Fruit fly (Drosophila melanogaster) whole organism: Measurements from ENCODE around the gene Col4a1.

Source experiments
- CG8478 ChIP-seq: fragments of >200 bp; optimal IDR thresholded peaks from 2 replicates; lab custom pipeline; 2018; ENCODE audit warnings: inconsistent platforms
- Dll ChIP-seq: fragments of >200 bp; optimal IDR thresholded peaks from 2 replicates; lab custom pipeline; 2017
- EcR ChIP-seq, 2 experiments: fragments of >200 bp; optimal IDR thresholded peaks; 2 replicates each; lab custom pipeline; 2017; ENCODE audit warnings: missing biosample characterization in 2 of 2, missing genetic modification characterization in 2 of 2, missing genetic modification reagents in 2 of 2
- pan ChIP-seq: fragments of >200 bp; optimal IDR thresholded peaks from 2 replicates; lab custom pipeline; 2017
- psq ChIP-seq: fragments of >200 bp; optimal IDR thresholded peaks from 2 replicates; lab custom pipeline; 2017
- usp ChIP-seq: fragments of >200 bp; optimal IDR thresholded peaks from 2 replicates; lab custom pipeline; 2017; ENCODE audit warnings: missing biosample characterization, missing genetic modification characterization, mixed read lengths

DNA sequence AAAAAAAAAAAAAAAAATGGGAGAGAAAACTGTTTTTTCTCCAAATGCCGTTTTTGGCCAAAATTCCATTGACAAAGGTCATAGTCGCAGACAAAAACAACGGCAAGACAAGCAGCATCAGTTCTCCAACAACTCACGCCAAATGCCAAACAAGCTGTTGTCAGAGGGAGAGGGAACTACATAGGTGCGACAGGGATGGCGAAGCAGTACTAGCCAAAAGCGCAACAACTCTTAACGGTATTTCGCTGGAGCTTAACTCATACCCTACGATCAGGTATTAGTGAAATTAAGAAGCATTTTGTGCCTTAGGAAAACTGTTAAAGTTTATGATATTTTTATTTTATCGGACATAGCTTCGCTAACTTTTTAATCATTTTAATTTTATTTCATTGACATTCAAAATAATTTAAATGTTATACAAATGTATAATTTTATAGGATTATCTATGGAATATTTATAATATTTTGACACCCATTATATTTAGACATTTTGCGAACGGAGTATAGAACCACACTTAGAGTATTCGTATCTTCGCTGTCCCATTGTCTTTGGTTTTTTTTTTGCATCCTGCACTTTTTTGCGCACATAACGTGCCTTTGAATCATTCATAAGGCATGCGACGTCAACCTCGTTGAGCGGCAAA is 50.9 kb downstream of the Col4a1 start:
- no peak for TF ChIP-seq EcR (GFP tag; optimal IDR thresholded peaks at IDR 0.05; lab: Kevin White, UChicago)
- no peak for TF ChIP-seq usp (GFP tag; lab: Kevin White, UChicago)
- TF ChIP-seq Dll: no peak
- TF ChIP-seq pan: no peak
- TF ChIP-seq psq: no peak
- TF ChIP-seq CG8478 (lab: Kevin White, UChicago): no peak
